Worm (Caenorhabditis elegans) whole organism, late embryonic: ENCODE data around the gene spe-19.

Experiments
- C08G9.2 ChIP-seq: sonication (generic microtip); optimal IDR thresholded peaks from 2 replicates; lab custom pipeline; 2016; ENCODE audit warnings: mild to moderate bottlenecking, missing genetic modification characterization, moderate library complexity, missing compliant biosample characterization
- F13H6.1 ChIP-seq: sonication (generic microtip); optimal IDR thresholded peaks from 2 replicates; lab custom pipeline; 2016; ENCODE audit warnings: missing genetic modification characterization, missing compliant biosample characterization
- ceh-19 ChIP-seq: fragments of 200-800 bp; sonication (Bioruptor generic); optimal IDR thresholded peaks from 2 replicates; lab custom pipeline; 2018; ENCODE audit warnings: mild to moderate bottlenecking, missing genetic modification characterization, missing compliant biosample characterization
- gmeb-2 ChIP-seq: sonication (generic microtip); optimal IDR thresholded peaks from 2 replicates; lab custom pipeline; 2016; ENCODE audit warnings: missing genetic modification characterization, inconsistent platforms, missing compliant biosample characterization
- hlh-13 ChIP-seq: fragments of 200-800 bp; sonication (Bioruptor generic); optimal IDR thresholded peaks from 2 replicates; lab custom pipeline; 2018; ENCODE audit warnings: mild to moderate bottlenecking, missing genetic modification characterization, missing compliant biosample characterization
- nhr-11 ChIP-seq: fragments of 150-350 bp; optimal IDR thresholded peaks from 2 replicates; lab custom pipeline; 2014; ENCODE audit warnings: missing biosample characterization, missing genetic modification characterization
- pqm-1 ChIP-seq: sonication (generic microtip); optimal IDR thresholded peaks from 2 replicates; lab custom pipeline; 2016; ENCODE audit warnings: missing genetic modification characterization, missing compliant biosample characterization

DNA sequence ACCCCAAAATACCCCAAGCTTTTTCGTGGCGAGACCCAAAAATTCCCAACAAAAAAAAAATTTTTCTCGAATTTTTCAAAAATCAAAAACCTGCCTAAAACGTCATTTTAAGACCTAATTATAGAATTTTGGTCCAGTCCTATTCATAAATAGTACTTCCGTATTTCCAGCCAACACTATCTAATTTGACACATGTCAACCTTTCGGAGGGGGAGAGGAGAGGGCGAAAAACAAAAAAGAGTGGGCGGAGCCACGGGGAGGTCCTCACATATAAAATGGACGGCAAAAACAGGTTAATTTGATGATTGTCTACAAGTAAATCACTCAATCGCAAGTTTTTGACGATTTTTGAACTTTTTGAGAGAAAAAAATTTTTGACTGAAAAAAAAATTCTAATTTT, 9.9 kb downstream of the spe-19 start, which contains the start of gene Y113G7A.16:
- no peak for TF ChIP-seq F13H6.1 (tag; lab: Kevin White, UChicago)
- no peak for TF ChIP-seq hlh-13 (GFP tag; lab: Kevin White, UChicago)
- TF ChIP-seq gmeb-2 (tag; lab: Kevin White, UChicago) = no peak
- no peak for TF ChIP-seq nhr-11 (tag; lab: Kevin White, UChicago)
- no peak for TF ChIP-seq C08G9.2
- no peak for TF ChIP-seq pqm-1 (tag; lab: Kevin White, UChicago)
- TF ChIP-seq ceh-19 (GFP tag; lab: Kevin White, UChicago) = no peak
